Fruit fly (Drosophila melanogaster): ENCODE measurements around the gene Ir7e.

Gene Ir7e

DNA sequence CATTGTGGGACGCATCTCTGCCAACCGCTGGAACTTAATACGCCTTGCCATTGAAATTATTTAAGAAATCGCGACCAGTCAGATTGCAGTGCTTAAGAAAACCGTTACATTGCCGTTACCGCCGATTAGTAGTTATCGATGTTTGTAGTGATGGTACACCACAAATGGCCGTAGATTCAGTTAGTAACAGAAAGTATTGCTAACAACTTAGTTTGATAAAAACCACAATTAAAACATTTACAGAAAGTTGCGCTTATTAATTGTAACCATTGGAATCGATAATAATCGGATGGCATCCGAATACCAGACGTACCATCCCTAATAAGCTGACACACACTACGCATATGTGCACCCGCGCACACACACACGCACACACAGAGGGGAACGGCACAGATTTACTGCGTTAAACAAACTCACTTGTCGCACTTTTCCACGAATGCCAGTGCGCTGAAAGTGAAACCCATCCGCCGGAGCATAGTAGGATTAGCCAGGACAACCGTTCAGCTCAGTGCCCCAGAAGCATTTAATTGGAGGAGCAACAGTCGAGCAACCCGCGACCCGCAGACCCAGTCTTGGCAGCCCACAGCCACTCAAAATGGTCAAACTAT is 38.7 kb upstream of the Ir7e start, which contains the start of the genes hdm and Ykt6 (continued):
- TF ChIP-seq pan (optimal IDR thresholded peaks at IDR 0.05) (no peak), pan (GFP tag; optimal IDR thresholded peaks at IDR 0.05 in 1 of 2, IDR thresholded peaks at IDR 0.05 in 1 of 2) (peak in 1 of 2 experiments; percentile 81), Fer2 (tag; optimal IDR thresholded peaks at IDR 0.05) (peak; percentile 39), vvl (GFP tag; IDR thresholded peaks at IDR 0.05) (peak; percentile 92), CG13775 (GFP tag; optimal IDR thresholded peaks at IDR 0.05) (peak; percentile 76), CG9437 (GFP tag; optimal IDR thresholded peaks at IDR 0.05) (peak; percentile 39), CG6175 (GFP tag; IDR thresholded peaks at IDR 0.05) (peak; percentile 73; the same call in 1 of the 3 replicates), CG1832 (GFP tag; optimal IDR thresholded peaks at IDR 0.05) (no peak), C15 (GFP tag; IDR thresholded peaks at IDR 0.05) (no peak), dan (GFP tag; IDR thresholded peaks at IDR 0.05) (no peak), onecut (GFP tag; IDR thresholded peaks at IDR 0.05) (peak; percentile 61), dati (GFP tag; IDR thresholded peaks at IDR 0.05) (no peak), ttk (GFP tag; IDR thresholded peaks at IDR 0.05) (peak; percentile 78), NFAT (GFP tag; IDR thresholded peaks at IDR 0.05) (peak; percentile 79; the same call in 1 of the 2 replicates), al (GFP tag; IDR thresholded peaks at IDR 0.05) (peak; percentile 75; the same call in 1 of the 2 replicates), CG18011 (GFP tag; optimal IDR thresholded peaks at IDR 0.05) (peak; percentile 61), Stat92E (GFP tag; optimal IDR thresholded peaks at IDR 0.05) (peak in 1 of 3 experiments; percentile 10), CG9797 (GFP tag; optimal IDR thresholded peaks at IDR 0.05) (peak; percentile 45), CG8944 (GFP tag; optimal IDR thresholded peaks at IDR 0.05) (peak; percentile 71), lab (GFP tag; optimal IDR thresholded peaks at IDR 0.05) (no peak), CG10959 (GFP tag; IDR thresholded peaks at IDR 0.05) (peak; percentile 74), CG12155 (GFP tag; optimal IDR thresholded peaks at IDR 0.05) (peak; percentile 86), nau (GFP tag; optimal IDR thresholded peaks at IDR 0.05) (no peak), trh (GFP tag; optimal IDR thresholded peaks at IDR 0.05) (peak; percentile 34), salm (tag; optimal IDR thresholded peaks at IDR 0.05) (peak; percentile 12), CG11456 (GFP tag; IDR thresholded peaks at IDR 0.05) (no peak; the same call in 1 of the 3 replicates), rib (GFP tag; IDR thresholded peaks at IDR 0.05) (peak; percentile 78; the same call in 1 of the 2 replicates), Lpt (GFP tag; optimal IDR thresholded peaks at IDR 0.05) (no peak), knrl (GFP tag; IDR thresholded peaks at IDR 0.05; ENCODE audit: partially characterized antibody) (peak; percentile 94), peb (GFP tag; IDR thresholded peaks at IDR 0.05) (peak; percentile 73), CG1024 (GFP tag; IDR thresholded peaks at IDR 0.05) (peak; percentile 56), CG11560 (tag; IDR thresholded peaks at IDR 0.05) (peak; percentile 65; the same call in 2 of the 3 replicates), yki (optimal IDR thresholded peaks at IDR 0.05) (no peak), CG1602 (GFP tag; optimal IDR thresholded peaks at IDR 0.05) (peak; percentile 76), slbo (GFP tag; IDR thresholded peaks at IDR 0.05) (peak; percentile 87), grau (tag; optimal IDR thresholded peaks at IDR 0.05) (no peak), usp (GFP tag; optimal IDR thresholded peaks at IDR 0.05) (no peak), psq (GFP tag; optimal IDR thresholded peaks at IDR 0.05) (peak; percentile 43), CG13287 (GFP tag; IDR thresholded peaks at IDR 0.05; ENCODE audit: partially characterized antibody) (peak; percentile 98), dysf (GFP tag; IDR thresholded peaks at IDR 0.05) (peak; percentile 76; the same call in 1 of the 3 replicates), CG4854 (GFP tag; optimal IDR thresholded peaks at IDR 0.05) (peak; percentile 28), CG32532 (GFP tag; IDR thresholded peaks at IDR 0.05) (peak; percentile 85), CG12299 (tag; optimal IDR thresholded peaks at IDR 0.05) (peak; percentile 59), crol (GFP tag; IDR thresholded peaks at IDR 0.05) (peak; percentile 57; the same call in 1 of the 2 replicates), CG1792 (GFP tag; optimal IDR thresholded peaks at IDR 0.05) (peak; percentile 64), Optix (GFP tag; IDR thresholded peaks at IDR 0.05) (peak; percentile 85; the same call in 2 of the 3 replicates), CG4328 (GFP tag; optimal IDR thresholded peaks at IDR 0.05) (peak; percentile 9), CG7839 (tag; optimal IDR thresholded peaks at IDR 0.05) (no peak), CG7928 (GFP tag; optimal IDR thresholded peaks at IDR 0.05) (peak; percentile 51), CG16779 (GFP tag; IDR thresholded peaks at IDR 0.05) (peak; percentile 56; the same call in 1 of the 2 replicates), exex (tag; optimal IDR thresholded peaks at IDR 0.05) (peak; percentile 49)
